Worm (Caenorhabditis elegans) whole organism, mixed stage, embryonic: ENCODE results near the gene alh-7.

Experiments
- blmp-1 ChIP-seq: fragments of 150-350 bp; optimal IDR thresholded peaks from 2 replicates; lab custom pipeline; 2014; ENCODE audit warnings: missing biosample characterization, missing genetic modification characterization
- mep-1 ChIP-seq: fragments of 150-350 bp; optimal IDR thresholded peaks from 2 replicates; lab custom pipeline; 2017; ENCODE audit warnings: missing biosample characterization, missing genetic modification reagents, missing genetic modification characterization, inconsistent platforms
- snpc-4 ChIP-seq: fragments of 150-350 bp; optimal IDR thresholded peaks from 2 replicates; lab custom pipeline; 2014; ENCODE audit warnings: missing biosample characterization, missing genetic modification characterization
- ztf-11 ChIP-seq: fragments of 150-350 bp; optimal IDR thresholded peaks from 2 replicates; lab custom pipeline; 2014; ENCODE audit warnings: missing biosample characterization, missing genetic modification characterization

DNA sequence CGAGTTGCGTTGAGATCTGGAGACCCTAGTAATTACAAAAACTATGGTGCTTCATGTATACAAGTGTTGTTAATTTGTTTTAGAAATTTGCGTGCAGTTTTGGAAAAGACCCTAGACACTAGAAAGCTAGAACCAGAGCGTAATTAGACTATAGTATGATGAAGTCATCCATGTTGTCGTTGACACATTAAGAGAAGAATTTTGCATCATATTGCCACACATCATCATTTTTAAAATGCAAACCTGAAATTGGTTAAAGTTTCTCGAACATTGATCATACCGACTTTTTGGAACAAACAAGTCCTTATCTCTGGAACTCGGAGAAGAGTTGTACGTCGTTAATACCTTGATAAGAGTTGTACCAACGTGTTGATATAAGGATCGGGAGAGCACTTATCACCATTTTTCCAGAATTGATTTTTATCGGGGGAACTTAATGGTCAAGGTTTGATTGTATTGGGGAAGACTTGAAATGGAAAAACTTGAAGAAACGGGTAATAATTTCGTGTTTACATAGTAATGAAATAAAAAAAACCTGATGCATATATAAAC, 23.7 kb downstream of the alh-7 start:
- TF ChIP-seq snpc-4 (no peak), mep-1 (no peak), blmp-1 (no peak), ztf-11 (tag; lab: Kevin White, UChicago) (no peak)
